Worm (Caenorhabditis elegans) whole organism, L2 larva: ENCODE data around the gene clec-222.

ENCODE experiments used
- alr-1 ChIP-seq: fragments of 150-350 bp; optimal IDR thresholded peaks from 2 replicates; lab custom pipeline; 2014; ENCODE audit warnings: missing biosample characterization, missing genetic modification characterization
- lin-39 ChIP-seq: fragments of 150-350 bp; optimal IDR thresholded peaks from 2 replicates; lab custom pipeline; 2014; ENCODE audit warnings: missing biosample characterization, missing genetic modification reagents, missing genetic modification characterization
- ztf-1 ChIP-seq: fragments of 200-800 bp; sonication (Bioruptor generic); conservative IDR thresholded peaks from 2 replicates; pipeline ENCODE4 v1.3.6; 2022; ENCODE audit warnings: missing genetic modification characterization, missing compliant biosample characterization

DNA sequence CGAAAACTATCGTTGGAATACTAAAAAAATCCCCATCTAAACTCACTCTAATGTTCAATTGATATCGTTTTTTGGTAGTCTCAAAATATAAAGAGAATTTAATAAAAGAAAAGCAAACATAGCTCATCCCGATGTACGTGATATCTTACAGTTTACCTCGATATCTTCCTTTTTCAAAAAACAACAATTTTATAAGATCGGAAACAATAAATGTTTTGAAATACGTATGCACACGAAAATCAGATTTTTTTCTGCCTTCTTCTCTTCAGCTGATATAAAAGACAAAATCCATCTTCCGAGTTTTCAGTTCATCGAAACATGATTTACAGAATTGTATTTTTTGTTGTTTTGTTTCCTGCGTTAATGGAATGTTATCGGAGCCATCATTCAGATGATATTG lies at the start of gene clec-222:
- TF ChIP-seq lin-39 (tag; lab: Kevin White, UChicago) (no peak), ztf-1 (GFP tag; lab: Robert Waterston, UW) (no peak), alr-1 (no peak)
